Fruit fly (Drosophila melanogaster): Measurements from ENCODE around the gene CG31626.
A peak's percentile ranks its signal among the peaks of the same experiment; 100 is the strongest.

Gene CG31626

dm6 chr2L:21214961-21215362, 21.6 kb downstream of the CG31626 start (continued):
- peak; percentile 63 for TF ChIP-seq lab (GFP tag; optimal IDR thresholded peaks at IDR 0.05)
- TF ChIP-seq pfk (GFP tag; optimal IDR thresholded peaks at IDR 0.05), result peak; percentile 28
- peak; percentile 2 for TF ChIP-seq Neu2 (GFP tag; optimal IDR thresholded peaks at IDR 0.05; ENCODE audit: borderline replicate concordance)
- TF ChIP-seq Max (GFP tag; optimal IDR thresholded peaks at IDR 0.05), result no peak
- peak; percentile 56 for TF ChIP-seq NC2β (GFP tag; optimal IDR thresholded peaks at IDR 0.05)
- no peak for TF ChIP-seq CG4707 (GFP tag; optimal IDR thresholded peaks at IDR 0.05)
- TF ChIP-seq bsh (GFP tag; optimal IDR thresholded peaks at IDR 0.05), result no peak
- TF ChIP-seq Doc2 (GFP tag; IDR thresholded peaks at IDR 0.05), result no peak
- peak; percentile 58 for TF ChIP-seq CG42726 (GFP tag; IDR thresholded peaks at IDR 0.05; ENCODE audit: partially characterized antibody)
- no peak for TF ChIP-seq Ssrp (tag; optimal IDR thresholded peaks at IDR 0.05)
- no peak for TF ChIP-seq Oaz (GFP tag; IDR thresholded peaks at IDR 0.05)
- TF ChIP-seq zen (tag; optimal IDR thresholded peaks at IDR 0.05), result peak; percentile 62
- peak; percentile 3 for TF ChIP-seq pb (GFP tag; optimal IDR thresholded peaks at IDR 0.05)
- TF ChIP-seq CG9932 (GFP tag; IDR thresholded peaks at IDR 0.05), result 0 out of 2 replicates have a peak, but pooled peaks have one; percentile 7
- peak; percentile 70; the same call in 1 of the 2 replicates for TF ChIP-seq rib (GFP tag; IDR thresholded peaks at IDR 0.05)
- TF ChIP-seq Hand (GFP tag; optimal IDR thresholded peaks at IDR 0.05), result no peak
- no peak for TF ChIP-seq corto (GFP tag; optimal IDR thresholded peaks at IDR 0.05)
- no peak for TF ChIP-seq CG6683 (GFP tag; optimal IDR thresholded peaks at IDR 0.05)
- no peak for TF ChIP-seq CkIIα-i1 (GFP tag; IDR thresholded peaks at IDR 0.05)
- TF ChIP-seq Kr (GFP tag; optimal IDR thresholded peaks at IDR 0.05), result no peak
- 0 out of 2 replicates have a peak, but pooled peaks have one; percentile 26 for TF ChIP-seq CG16779 (GFP tag; IDR thresholded peaks at IDR 0.05)
- TF ChIP-seq so (GFP tag; IDR thresholded peaks at IDR 0.05), result 0 out of 3 replicates have a peak, but pooled peaks have one; percentile 33
- TF ChIP-seq cad (GFP tag; optimal IDR thresholded peaks at IDR 0.05), result no peak
- TF ChIP-seq pzg (GFP tag; optimal IDR thresholded peaks at IDR 0.05), result no peak
- no peak for TF ChIP-seq CG6654 (GFP tag; optimal IDR thresholded peaks at IDR 0.05)
- TF ChIP-seq caup (GFP tag; optimal IDR thresholded peaks at IDR 0.05; ENCODE audit: severe bottlenecking), result peak; percentile 44
- peak; percentile 13 for TF ChIP-seq CG13775 (GFP tag; optimal IDR thresholded peaks at IDR 0.05)
- TF ChIP-seq Poxn (GFP tag; IDR thresholded peaks at IDR 0.05), result no peak
- no peak for TF ChIP-seq fu2 (GFP tag; optimal IDR thresholded peaks at IDR 0.05)
- TF ChIP-seq CG10979 (tag; optimal IDR thresholded peaks at IDR 0.05), result peak; percentile 5
- TF ChIP-seq CG15514 (GFP tag; optimal IDR thresholded peaks at IDR 0.05), result peak; percentile 36
- TF ChIP-seq trh (GFP tag; optimal IDR thresholded peaks at IDR 0.05), result no peak
- TF ChIP-seq Fer2 (tag; optimal IDR thresholded peaks at IDR 0.05), result no peak
- TF ChIP-seq CG10321 (GFP tag; IDR thresholded peaks at IDR 0.05), result no peak
- TF ChIP-seq inv (GFP tag; IDR thresholded peaks at IDR 0.05; ENCODE audit: partially characterized antibody), result no peak
- TF ChIP-seq eve (GFP tag; optimal IDR thresholded peaks at IDR 0.05), result no peak
- TF ChIP-seq Ravus (GFP tag; IDR thresholded peaks at IDR 0.05), result no peak
- TF ChIP-seq D19B (GFP tag; optimal IDR thresholded peaks at IDR 0.05), result no peak
- TF ChIP-seq Bteb2 (GFP tag; optimal IDR thresholded peaks at IDR 0.05), result peak; percentile 0
- TF ChIP-seq CG7357 (GFP tag; IDR thresholded peaks at IDR 0.05), result no peak
- peak; percentile 76 for TF ChIP-seq Jarid2 (GFP tag; optimal IDR thresholded peaks at IDR 0.05)
- TF ChIP-seq Oli (tag; optimal IDR thresholded peaks at IDR 0.05), result no peak
- TF ChIP-seq Vsx1 (GFP tag; optimal IDR thresholded peaks at IDR 0.05), result no peak
- TF ChIP-seq CG13287 (GFP tag; IDR thresholded peaks at IDR 0.05; ENCODE audit: partially characterized antibody), result peak; percentile 44; the same call in 1 of the 2 replicates
- TF ChIP-seq Spps (tag; optimal IDR thresholded peaks at IDR 0.05), result no peak
- TF ChIP-seq CG7786 (GFP tag; optimal IDR thresholded peaks at IDR 0.05), result peak; percentile 34
- peak; percentile 13 for TF ChIP-seq Ets97D (GFP tag; optimal IDR thresholded peaks at IDR 0.05)
- TF ChIP-seq oc (tag; optimal IDR thresholded peaks at IDR 0.05), result no peak
- no peak for TF ChIP-seq eyg (GFP tag; optimal IDR thresholded peaks at IDR 0.05)
- TF ChIP-seq CG3281 (GFP tag; optimal IDR thresholded peaks at IDR 0.05), result peak; percentile 30

Measured in whole organism, embryonic.